Worm (Caenorhabditis elegans) whole organism, midembryonic: ENCODE results near the gene srg-16.

Source experiments
- T22C8.4 ChIP-seq: fragments of 200-800 bp; sonication (Bioruptor generic); IDR thresholded peaks from 2 replicates; pipeline ENCODE4 v1.3.6; 2022; ENCODE audit warnings: missing genetic modification characterization, missing compliant biosample characterization
- flt-1 ChIP-seq: fragments of 200-800 bp; sonication (Bioruptor generic); IDR thresholded peaks from 2 replicates; pipeline ENCODE4 v1.3.6; 2022; ENCODE audit warnings: missing genetic modification characterization, missing compliant biosample characterization
- klf-2 ChIP-seq: fragments of 200-800 bp; sonication (Bioruptor generic); conservative IDR thresholded peaks from 2 replicates; pipeline ENCODE4 v1.3.6; 2022; ENCODE audit warnings: missing genetic modification reagents, missing genetic modification characterization, missing compliant biosample characterization
- med-1 ChIP-seq: sonication (generic microtip); optimal IDR thresholded peaks from 2 replicates; lab custom pipeline; 2017; ENCODE audit warnings: missing genetic modification characterization, mild to moderate bottlenecking, missing compliant biosample characterization, antibody characterized with exemption, missing genetic modification reagents; ENCODE audit not compliant: insufficient read depth
- ref-1 ChIP-seq: fragments of 200-800 bp; sonication (Bioruptor generic); conservative IDR thresholded peaks from 2 replicates; pipeline ENCODE4 v1.3.6; 2022; ENCODE audit warnings: missing genetic modification reagents, missing genetic modification characterization, missing compliant biosample characterization
- ztf-29 ChIP-seq: fragments of 200-800 bp; sonication (Bioruptor generic); IDR thresholded peaks from 2 replicates; pipeline ENCODE4 v1.3.6; 2022; ENCODE audit warnings: missing genetic modification reagents, missing genetic modification characterization, missing compliant biosample characterization

ce11 chrII:12467047-12467446 is at the start of gene srg-16:
- TF ChIP-seq klf-2 (GFP tag; lab: Robert Waterston, UW) = no peak
- no peak for TF ChIP-seq med-1 (GFP tag; lab: Kevin White, UChicago)
- no peak for TF ChIP-seq flt-1 (GFP tag; lab: Robert Waterston, UW)
- TF ChIP-seq ref-1 (GFP tag; lab: Robert Waterston, UW) = no peak
- no peak for TF ChIP-seq ztf-29 (GFP tag; lab: Robert Waterston, UW)
- TF ChIP-seq T22C8.4 = no peak
